Fruit fly (Drosophila melanogaster): Measurements from ENCODE around the gene ddbt.

The ddbt gene

DNA sequence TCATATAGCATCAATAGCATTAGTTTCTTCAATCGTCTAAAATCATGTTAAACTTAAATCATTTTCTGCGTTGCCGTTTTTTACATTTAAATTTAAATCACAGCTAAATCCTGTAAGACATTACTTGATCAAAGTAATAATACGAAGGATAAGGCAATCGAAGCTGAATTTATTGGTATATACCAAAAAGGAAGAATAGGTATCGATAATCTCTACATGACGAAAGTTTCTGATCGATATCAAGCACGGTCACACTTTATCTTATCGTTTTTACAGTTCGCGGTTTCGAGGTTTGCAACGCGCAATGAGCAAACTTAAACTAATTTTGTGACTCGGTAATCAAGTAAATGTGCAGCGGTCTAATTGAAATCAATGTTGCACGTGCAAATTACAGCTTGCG, 10.9 kb downstream of the ddbt start, which contains the start of the genes Atac3 and Ptpmeg:
TSS of gene Atac3 (minus strand) at position 160 of the 400 bp plus-strand sequence.
TSS of gene Ptpmeg (plus strand) at position 265 of the 400 bp plus-strand sequence.
- no peak for TF ChIP-seq EcR (GFP tag; optimal IDR thresholded peaks at IDR 0.05)
- no peak for TF ChIP-seq Dll (optimal IDR thresholded peaks at IDR 0.05)
- no peak for TF ChIP-seq usp (GFP tag; optimal IDR thresholded peaks at IDR 0.05)
- TF ChIP-seq pan (optimal IDR thresholded peaks at IDR 0.05): no peak
- no peak for TF ChIP-seq CG8478 (optimal IDR thresholded peaks at IDR 0.05)
- TF ChIP-seq psq (optimal IDR thresholded peaks at IDR 0.05): no peak

DNA sequence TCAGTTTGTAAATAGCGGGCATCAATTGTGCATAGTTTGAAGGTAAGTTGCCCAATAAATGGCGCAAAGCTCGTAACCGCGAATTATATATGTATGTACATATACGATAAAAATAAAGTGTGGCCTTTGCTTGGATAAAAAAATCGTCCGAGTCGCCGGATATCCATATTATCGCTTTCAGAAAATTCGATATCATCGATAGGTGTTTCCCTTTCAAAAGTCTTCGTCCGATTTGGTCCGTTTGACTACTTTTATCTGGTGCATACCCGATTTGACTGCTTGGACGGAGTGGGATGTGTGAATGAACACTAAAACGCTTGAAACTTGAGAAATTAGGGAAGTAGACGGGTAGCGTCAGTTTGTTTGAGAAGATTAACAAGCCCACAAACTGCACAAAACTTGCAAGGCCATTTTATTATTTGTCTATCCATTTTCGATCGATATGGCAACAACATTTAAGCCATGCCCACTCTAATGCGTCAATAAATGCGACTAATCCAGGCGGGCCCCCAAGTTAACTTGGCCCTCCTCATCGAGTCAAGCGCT, 12.3 kb downstream of the ddbt start:
- TF ChIP-seq usp (GFP tag; optimal IDR thresholded peaks at IDR 0.05) (no peak), CG8478 (optimal IDR thresholded peaks at IDR 0.05) (no peak), EcR (GFP tag; optimal IDR thresholded peaks at IDR 0.05) (no peak), psq (optimal IDR thresholded peaks at IDR 0.05) (no peak), Dll (optimal IDR thresholded peaks at IDR 0.05) (no peak), pan (optimal IDR thresholded peaks at IDR 0.05) (no peak)

DNA sequence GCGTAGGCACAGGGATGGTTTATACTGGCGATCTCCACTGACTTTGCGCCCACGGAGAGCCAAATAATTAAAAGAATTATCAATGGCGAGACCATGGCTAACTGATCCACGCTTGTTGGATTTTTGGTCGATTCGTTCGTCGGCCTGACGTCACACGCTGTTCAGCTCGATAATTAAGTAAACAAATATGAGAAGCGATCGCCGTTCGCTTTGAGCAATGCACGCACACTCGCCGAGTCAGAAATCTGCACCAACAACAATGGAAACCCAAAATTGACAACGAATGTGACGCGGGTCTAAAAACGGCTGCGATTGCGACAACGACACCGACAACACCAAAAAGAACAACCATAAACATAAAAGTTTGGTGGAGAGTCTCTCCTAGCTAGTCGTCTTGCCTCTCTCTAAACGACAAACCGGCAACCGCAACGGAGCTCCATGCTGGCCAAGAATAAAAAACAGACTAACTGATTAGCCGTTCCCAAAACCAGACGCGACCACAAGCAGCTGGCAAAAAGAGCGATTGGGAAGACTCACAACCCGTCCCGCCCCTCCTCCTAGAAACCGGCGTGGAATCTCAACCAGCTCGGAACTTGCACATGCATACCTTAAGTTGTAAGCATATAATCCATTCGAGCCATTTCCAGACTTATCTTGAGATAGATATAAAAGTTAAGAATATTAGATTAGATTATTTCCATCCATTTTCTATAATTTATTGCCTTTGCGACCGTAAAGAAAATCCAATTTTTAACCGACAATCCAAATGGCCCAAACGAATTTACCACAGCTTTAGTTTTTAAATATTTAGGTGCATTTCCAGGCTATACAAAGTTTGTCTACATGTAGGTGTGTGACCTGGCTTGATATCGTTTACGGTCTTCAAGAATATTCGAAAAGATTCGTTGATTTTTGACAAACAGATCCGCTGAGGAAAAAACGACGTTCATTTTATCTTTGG, 15.2 kb downstream of the ddbt start, which contains the start of gene mthl9:
TSS of gene mthl9 (minus strand) at position 468 of the 961 bp plus-strand sequence.
- TF ChIP-seq EcR (GFP tag; optimal IDR thresholded peaks at IDR 0.05) (no peak), Dll (optimal IDR thresholded peaks at IDR 0.05) (no peak), usp (GFP tag; optimal IDR thresholded peaks at IDR 0.05) (no peak), CG8478 (optimal IDR thresholded peaks at IDR 0.05) (no peak), psq (optimal IDR thresholded peaks at IDR 0.05) (no peak), pan (optimal IDR thresholded peaks at IDR 0.05) (no peak)

DNA sequence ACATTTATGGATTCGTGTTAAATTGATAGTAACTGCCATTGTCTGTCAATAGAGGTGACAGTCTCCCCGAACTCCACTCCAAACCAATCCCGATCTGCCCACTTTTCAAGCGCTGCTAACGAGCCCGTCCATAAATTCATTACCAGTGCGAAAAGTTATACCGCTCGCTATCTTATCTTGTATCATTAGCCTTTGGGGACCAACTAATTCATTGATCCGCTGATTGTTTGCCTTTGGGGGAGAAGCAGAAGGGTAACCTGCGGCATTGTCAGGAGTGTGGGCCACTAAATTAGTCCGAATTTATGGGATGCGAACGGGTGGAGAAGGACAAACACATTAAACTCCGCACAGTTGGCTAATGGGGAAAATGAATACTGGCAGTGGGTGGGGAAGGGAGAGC, 20.3 kb downstream of the ddbt start:
- TF ChIP-seq usp (GFP tag; optimal IDR thresholded peaks at IDR 0.05) (no peak), psq (optimal IDR thresholded peaks at IDR 0.05) (no peak), Dll (optimal IDR thresholded peaks at IDR 0.05) (no peak), CG8478 (optimal IDR thresholded peaks at IDR 0.05) (no peak), EcR (GFP tag; optimal IDR thresholded peaks at IDR 0.05) (no peak), pan (optimal IDR thresholded peaks at IDR 0.05) (no peak)

DNA sequence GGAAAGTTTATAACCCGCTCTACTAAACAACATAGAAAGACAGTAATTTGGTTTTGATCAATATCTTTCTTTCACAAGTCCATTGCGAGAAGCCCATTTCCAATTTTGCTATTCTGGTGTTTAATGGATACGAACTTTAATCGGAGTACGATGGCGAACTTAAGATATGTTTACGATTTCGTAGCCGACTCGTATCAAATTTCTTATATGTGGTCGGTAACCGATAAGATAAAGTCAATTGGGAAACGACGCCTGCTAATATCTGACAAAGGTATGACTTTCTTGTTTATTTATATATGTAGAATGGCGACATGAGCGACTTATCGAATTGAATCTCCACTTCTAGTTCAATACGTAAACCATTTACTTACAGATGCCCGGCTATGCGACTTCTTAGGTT, 21.2 kb downstream of the ddbt start:
- TF ChIP-seq EcR (GFP tag; optimal IDR thresholded peaks at IDR 0.05) (no peak), Dll (optimal IDR thresholded peaks at IDR 0.05) (no peak), CG8478 (optimal IDR thresholded peaks at IDR 0.05) (no peak), usp (GFP tag; optimal IDR thresholded peaks at IDR 0.05) (no peak), psq (optimal IDR thresholded peaks at IDR 0.05) (no peak), pan (optimal IDR thresholded peaks at IDR 0.05) (no peak)

DNA sequence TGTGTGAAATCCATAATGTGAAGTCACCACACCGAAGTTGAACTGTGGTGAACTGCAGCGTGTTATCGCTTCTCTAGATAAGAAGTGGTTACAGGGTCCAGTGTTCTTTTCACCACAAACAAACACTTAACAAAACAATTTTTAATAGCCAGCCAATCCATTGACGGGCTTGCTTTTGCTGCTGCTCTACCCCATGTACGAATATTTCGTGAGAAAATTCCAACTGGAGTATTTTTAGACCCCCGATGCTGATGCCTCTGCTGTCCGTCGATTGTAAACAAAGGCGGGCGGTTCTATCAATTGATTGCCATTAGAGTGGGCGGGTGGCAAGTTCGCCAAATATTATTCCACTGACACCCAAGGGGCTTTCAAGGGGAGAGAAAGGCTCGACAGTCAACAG, 22.2 kb downstream of the ddbt start:
- TF ChIP-seq EcR (GFP tag; optimal IDR thresholded peaks at IDR 0.05) (no peak), Dll (optimal IDR thresholded peaks at IDR 0.05) (no peak), CG8478 (optimal IDR thresholded peaks at IDR 0.05) (no peak), psq (optimal IDR thresholded peaks at IDR 0.05) (no peak), usp (GFP tag; optimal IDR thresholded peaks at IDR 0.05) (no peak), pan (optimal IDR thresholded peaks at IDR 0.05) (no peak)

DNA sequence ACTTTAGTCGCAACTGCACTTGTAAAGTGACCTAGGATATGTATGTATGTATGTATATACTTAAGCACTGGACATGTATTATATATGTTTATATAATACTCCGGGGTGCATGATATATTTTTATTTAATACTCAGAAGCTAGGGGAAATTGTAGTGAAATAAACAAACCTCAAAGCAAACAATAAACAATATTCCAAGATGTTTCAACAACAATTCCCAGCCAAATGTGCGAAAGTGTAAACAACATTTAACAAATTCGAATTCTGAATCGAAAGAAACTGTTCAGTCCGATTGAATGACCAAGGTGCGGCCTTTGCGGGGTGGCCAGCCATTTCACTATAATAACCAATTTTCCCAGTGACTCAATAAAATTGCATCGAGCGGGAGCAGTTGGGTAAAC, 23.2 kb downstream of the ddbt start:
- TF ChIP-seq pan (optimal IDR thresholded peaks at IDR 0.05) (no peak), psq (optimal IDR thresholded peaks at IDR 0.05) (no peak), Dll (optimal IDR thresholded peaks at IDR 0.05) (no peak), EcR (GFP tag; optimal IDR thresholded peaks at IDR 0.05) (no peak), CG8478 (optimal IDR thresholded peaks at IDR 0.05) (no peak), usp (GFP tag; optimal IDR thresholded peaks at IDR 0.05) (no peak)

DNA sequence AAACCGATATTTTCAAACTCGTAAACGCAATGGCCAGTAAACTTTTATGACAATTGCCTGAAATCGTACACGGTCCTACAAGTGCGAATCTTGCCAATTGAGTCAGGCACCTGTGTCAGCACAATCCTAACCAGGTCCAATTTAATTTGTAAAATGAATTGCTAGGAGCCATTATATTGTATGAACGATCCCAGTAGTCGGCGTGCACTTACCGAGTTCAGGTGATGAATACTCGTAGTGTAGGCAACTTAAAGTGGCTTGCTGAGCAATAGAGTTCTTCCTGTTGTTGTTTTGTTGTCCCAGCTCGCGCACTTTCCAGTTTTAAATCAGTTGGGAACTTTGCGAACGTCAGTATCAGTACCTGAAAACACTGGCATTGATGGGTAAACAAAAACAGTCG, 23.7 kb downstream of the ddbt start:
- TF ChIP-seq CG8478 (optimal IDR thresholded peaks at IDR 0.05): no peak
- TF ChIP-seq psq (optimal IDR thresholded peaks at IDR 0.05): no peak
- TF ChIP-seq pan (optimal IDR thresholded peaks at IDR 0.05): no peak
- TF ChIP-seq usp (GFP tag; optimal IDR thresholded peaks at IDR 0.05): no peak
- TF ChIP-seq Dll (optimal IDR thresholded peaks at IDR 0.05): no peak
- no peak for TF ChIP-seq EcR (GFP tag; optimal IDR thresholded peaks at IDR 0.05)

DNA sequence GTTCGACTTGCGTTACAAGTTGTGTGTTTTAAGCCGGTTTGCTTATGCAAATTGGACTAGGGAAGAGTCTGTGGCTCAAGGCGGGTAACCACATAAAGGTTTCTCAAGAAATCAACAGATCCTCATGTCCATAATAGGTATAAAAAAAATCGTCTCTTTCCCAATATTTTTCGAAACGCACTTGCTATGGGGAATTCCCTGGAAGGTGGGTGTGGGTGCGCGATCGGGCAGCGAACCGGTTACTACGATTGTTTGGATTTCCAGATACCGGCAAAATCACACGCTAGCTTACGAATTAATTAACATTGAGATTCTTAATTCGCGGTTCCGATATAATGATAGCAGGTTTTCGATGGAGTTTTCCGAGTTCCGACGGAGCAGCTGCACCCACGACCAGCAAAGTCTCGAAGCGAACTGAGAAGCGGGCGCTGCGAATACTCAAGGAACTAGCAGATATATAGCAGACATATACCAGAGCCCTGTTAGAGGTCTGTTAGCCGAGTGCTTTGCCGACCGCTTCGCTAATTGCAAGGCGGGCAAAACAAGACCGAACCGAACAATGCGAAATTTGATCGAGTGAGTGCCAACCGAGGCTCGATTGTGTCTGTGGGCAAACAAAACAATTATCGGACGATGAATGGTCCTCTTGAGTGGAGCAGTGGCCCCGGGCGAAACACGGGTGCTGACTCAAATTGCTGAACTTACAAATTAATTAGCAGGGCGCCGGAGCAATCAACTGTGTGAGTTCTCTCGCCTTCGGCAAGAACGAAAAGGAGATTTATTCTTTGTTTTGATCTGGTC, 24.4 kb downstream of the ddbt start:
- peak in 1 of 2 experiments; percentile 14 for TF ChIP-seq EcR (GFP tag; optimal IDR thresholded peaks at IDR 0.05)
- TF ChIP-seq CG8478 (optimal IDR thresholded peaks at IDR 0.05): no peak

DNA sequence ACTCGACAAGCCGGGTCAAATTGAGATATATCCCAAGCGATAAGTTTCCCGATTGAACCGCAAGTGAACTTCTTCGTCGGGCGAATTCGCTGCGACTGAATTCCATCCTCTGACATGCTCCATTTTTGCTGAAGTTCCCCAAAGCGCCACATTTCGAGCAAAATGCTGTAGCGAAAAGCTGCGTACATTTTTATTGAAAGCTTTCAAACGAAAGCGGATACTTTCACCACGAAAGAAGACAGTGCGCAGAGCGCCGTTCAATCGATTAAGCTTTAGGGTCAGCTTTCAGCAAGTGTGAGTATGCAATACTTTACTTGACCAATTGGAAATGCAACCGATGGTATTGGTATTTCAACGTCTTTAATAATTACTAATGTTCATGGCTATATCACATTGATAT, 26.0 kb downstream of the ddbt start, which contains the start of gene mthl10:
TSS of gene mthl10 (minus strand) at position 77 of the 400 bp plus-strand sequence.
- no peak for TF ChIP-seq pan (optimal IDR thresholded peaks at IDR 0.05)
- TF ChIP-seq CG8478 (optimal IDR thresholded peaks at IDR 0.05): peak; percentile 12

dm6 chr3L:343316-343715, 26.4 kb downstream of the ddbt start:
- no peak for TF ChIP-seq CG8478 (optimal IDR thresholded peaks at IDR 0.05)
- no peak for TF ChIP-seq pan (optimal IDR thresholded peaks at IDR 0.05)

Data from whole organism.